Worm (Caenorhabditis elegans): Measurements from ENCODE around the gene C33H5.2.

ce11 chrIV:7790151-7790691 lies 14.6 kb upstream of the C33H5.2 start:
- TF ChIP-seq flt-1 (GFP tag; IDR thresholded peaks at IDR 0.05) (no peak), ref-1 (GFP tag; conservative IDR thresholded peaks at IDR 0.05) (no peak), med-1 (GFP tag; optimal IDR thresholded peaks at IDR 0.05; ENCODE audit: insufficient read depth) (no peak), ztf-29 (GFP tag; IDR thresholded peaks at IDR 0.05) (no peak), ztf-23 (GFP tag; IDR thresholded peaks at IDR 0.05) (no peak), klf-2 (GFP tag; conservative IDR thresholded peaks at IDR 0.05) (no peak), tab-1 (GFP tag; IDR thresholded peaks at IDR 0.05) (no peak), T22C8.4 (GFP tag; IDR thresholded peaks at IDR 0.05) (no peak)

Data from whole organism, midembryonic.